Fruit fly (Drosophila melanogaster): ENCODE results near the gene sog.

The sog gene

DNA sequence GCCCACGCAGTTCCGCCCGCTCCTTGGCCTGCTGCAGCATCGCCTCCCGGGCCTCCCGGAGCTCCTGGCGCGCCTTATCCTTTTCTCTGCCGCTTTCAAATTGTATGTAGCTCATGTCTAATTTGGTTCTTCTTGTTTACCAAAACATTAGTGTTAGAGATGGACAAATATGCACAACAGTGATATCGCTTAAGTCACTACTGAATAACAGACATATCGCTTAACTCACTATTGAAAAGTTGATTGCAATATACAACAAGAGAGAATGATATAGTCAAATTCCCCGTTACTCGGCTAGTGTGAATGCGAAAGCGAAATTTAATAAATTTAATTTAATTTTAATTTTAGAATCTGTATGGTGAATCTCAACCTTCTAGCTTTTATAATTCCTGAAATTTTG, 58.9 kb downstream of the sog start, which contains the start of gene CG9213 (continued):
- TF ChIP-seq CG15514 (GFP tag; optimal IDR thresholded peaks at IDR 0.05) (peak; percentile 19), CG8281 (tag; optimal IDR thresholded peaks at IDR 0.05) (peak; percentile 65), Pdp1 (GFP tag; optimal IDR thresholded peaks at IDR 0.05) (peak in 1 of 2 experiments; percentile 13), CG2120 (GFP tag; optimal IDR thresholded peaks at IDR 0.05) (peak; percentile 25), Bgb (GFP tag; IDR thresholded peaks at IDR 0.05; ENCODE audit: partially characterized antibody) (peak; percentile 84), Dp (GFP tag; optimal IDR thresholded peaks at IDR 0.05) (peak; percentile 34), CG14710 (tag; optimal IDR thresholded peaks at IDR 0.05) (peak; percentile 19), lilli (GFP tag; optimal IDR thresholded peaks at IDR 0.05) (peak; percentile 24), B-H2 (GFP tag; optimal IDR thresholded peaks at IDR 0.05) (peak; percentile 21), hb (GFP tag; IDR thresholded peaks at IDR 0.05; ENCODE audit: partially characterized antibody) (peak; percentile 73), Rfx (GFP tag; IDR thresholded peaks at IDR 0.05) (peak; percentile 39), mam (GFP tag; optimal IDR thresholded peaks at IDR 0.05) (peak; percentile 17), CG2678 (tag; optimal IDR thresholded peaks at IDR 0.05) (no peak), CG2875 (GFP tag; optimal IDR thresholded peaks at IDR 0.05) (no peak), CG14050 (GFP tag; IDR thresholded peaks at IDR 0.05) (no peak), twi (tag; optimal IDR thresholded peaks at IDR 0.05) (no peak), CG10267 (tag; optimal IDR thresholded peaks at IDR 0.05) (peak; percentile 17), prd (optimal IDR thresholded peaks at IDR 0.05) (no peak), prd (GFP tag; IDR thresholded peaks at IDR 0.05) (no peak; the same call in 2 of the 3 replicates), sob (GFP tag; IDR thresholded peaks at IDR 0.05) (0 out of 2 replicates have a peak, but pooled peaks have one; percentile 10), phol (tag; optimal IDR thresholded peaks at IDR 0.05) (peak; percentile 10), Scr (GFP tag; IDR thresholded peaks at IDR 0.05; ENCODE audit: partially characterized antibody) (peak; percentile 87), row (GFP tag; IDR thresholded peaks at IDR 0.05) (peak; percentile 81), pzg (GFP tag; optimal IDR thresholded peaks at IDR 0.05) (peak; percentile 54), knrl (GFP tag; IDR thresholded peaks at IDR 0.05; ENCODE audit: partially characterized antibody) (peak; percentile 80; the same call in 2 of the 3 replicates), unc-4 (GFP tag; IDR thresholded peaks at IDR 0.05; ENCODE audit: partially characterized antibody) (peak; percentile 81), cato (GFP tag; optimal IDR thresholded peaks at IDR 0.05; ENCODE audit: borderline replicate concordance) (no peak), tna (GFP tag; IDR thresholded peaks at IDR 0.05; ENCODE audit: partially characterized antibody) (peak; percentile 62), bbx (GFP tag; IDR thresholded peaks at IDR 0.05; ENCODE audit: partially characterized antibody) (peak; percentile 72), Awh (GFP tag; IDR thresholded peaks at IDR 0.05) (no peak), CG18599 (GFP tag; optimal IDR thresholded peaks at IDR 0.05) (no peak), mld (GFP tag; IDR thresholded peaks at IDR 0.05; ENCODE audit: partially characterized antibody) (peak; percentile 83; the same call in 2 of the 3 replicates), CG17359 (tag; optimal IDR thresholded peaks at IDR 0.05) (no peak), CG34422 (GFP tag; IDR thresholded peaks at IDR 0.05) (0 out of 3 replicates have a peak, but pooled peaks have one; percentile 44), CG13287 (GFP tag; IDR thresholded peaks at IDR 0.05; ENCODE audit: partially characterized antibody) (peak; percentile 87), Chrac-16 (GFP tag; optimal IDR thresholded peaks at IDR 0.05) (no peak), CG31441 (GFP tag; IDR thresholded peaks at IDR 0.05) (peak; percentile 58; the same call in 1 of the 2 replicates), CG14860 (GFP tag; IDR thresholded peaks at IDR 0.05; ENCODE audit: partially characterized antibody) (peak; percentile 58; the same call in 2 of the 3 replicates), Hsf (GFP tag; optimal IDR thresholded peaks at IDR 0.05) (no peak), sens (GFP tag) (peak; percentile 7), CG7839 (tag; optimal IDR thresholded peaks at IDR 0.05) (no peak), slbo (GFP tag; IDR thresholded peaks at IDR 0.05) (peak; percentile 29; the same call in 1 of the 2 replicates), Doc3 (GFP tag; IDR thresholded peaks at IDR 0.05; ENCODE audit: partially characterized antibody) (peak; percentile 86), CG34224 (GFP tag; IDR thresholded peaks at IDR 0.05; ENCODE audit: partially characterized antibody) (peak; percentile 86), HLH4C (GFP tag; IDR thresholded peaks at IDR 0.05; ENCODE audit: partially characterized antibody) (peak; percentile 64), MESR4 (GFP tag; optimal IDR thresholded peaks at IDR 0.05) (peak; percentile 40), CG2129 (GFP tag; IDR thresholded peaks at IDR 0.05; ENCODE audit: partially characterized antibody) (peak; percentile 57; the same call in 1 of the 2 replicates), CG11093 (GFP tag; IDR thresholded peaks at IDR 0.05) (no peak)
